Fruit fly (Drosophila melanogaster) whole organism, prepupa: Measurements from ENCODE around the gene CG10298.
A peak's percentile ranks its signal among the peaks of the same experiment; 100 is the strongest.

Experiments used
- CG34406 ChIP-seq: fragments of 200-800 bp; sonication (Bioruptor generic); optimal IDR thresholded peaks from 3 replicates; lab custom pipeline; 2016; ENCODE audit warnings: missing biosample characterization, missing genetic modification characterization
- CG6163 ChIP-seq: fragments of 200-800 bp; sonication (Bioruptor generic); IDR thresholded peaks from 3 replicates; pipeline ENCODE4 v1.3.6; 2022; ENCODE audit warnings: missing biosample characterization, missing genetic modification characterization
- Ets96B ChIP-seq: fragments of 200-800 bp; optimal IDR thresholded peaks from 2 replicates; lab custom pipeline; 2019; ENCODE audit warnings: missing biosample characterization, mild to moderate bottlenecking, missing genetic modification characterization, moderate library complexity
- fkh ChIP-seq: fragments of 200-800 bp; sonication (Bioruptor generic); optimal IDR thresholded peaks from 3 replicates; lab custom pipeline; 2017; ENCODE audit warnings: missing biosample characterization, mild to moderate bottlenecking, missing genetic modification characterization, moderate library complexity

DNA sequence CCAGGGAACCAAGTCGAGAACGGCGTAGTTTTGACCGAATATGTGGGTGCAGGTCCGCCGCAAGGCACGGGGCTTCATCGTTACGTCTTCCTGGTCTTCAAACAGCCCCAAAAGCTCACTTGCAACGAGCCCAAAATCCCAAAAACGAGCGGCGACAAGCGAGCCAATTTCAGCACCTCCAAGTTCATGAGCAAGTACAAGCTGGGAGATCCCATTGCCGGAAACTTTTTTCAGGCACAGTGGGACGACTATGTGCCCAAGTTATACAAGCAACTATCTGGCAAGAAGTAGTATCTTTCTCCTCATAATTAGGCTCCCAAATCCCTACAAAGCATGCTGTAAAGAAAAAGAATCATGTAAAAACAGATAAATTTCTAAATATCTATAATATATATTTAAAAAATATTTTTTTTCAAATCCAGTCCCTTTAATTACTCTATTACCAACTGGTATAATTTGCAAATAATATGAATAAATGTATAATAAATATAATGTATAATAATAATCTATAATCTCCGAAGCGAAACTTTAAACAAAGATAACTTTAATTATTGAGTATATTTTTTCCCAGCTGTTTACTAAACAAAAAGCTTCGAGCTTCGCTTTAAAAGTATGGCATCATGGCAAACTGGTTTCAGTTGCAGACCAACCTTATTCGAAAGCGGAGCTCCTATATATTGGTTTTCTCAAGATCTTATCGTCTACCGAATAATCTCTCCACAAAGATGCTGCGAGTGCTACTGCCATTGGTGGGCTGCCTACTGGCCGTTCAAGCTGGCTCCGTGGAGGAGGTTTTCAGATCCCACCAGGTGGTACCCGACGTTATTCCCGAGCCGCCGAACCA lies 816 bp downstream of the CG10298 start, which contains the start of gene CG17919:
- TF ChIP-seq CG34406 (GFP tag; lab: Kevin White, UChicago) (peak; percentile 58), CG6163 (no peak), fkh (GFP tag; lab: Kevin White, UChicago) (no peak), Ets96B (peak; percentile 27)
